Fruit fly (Drosophila melanogaster): ENCODE results near the gene CG32453.

CG32453 gene

dm6 chr3L:22665110-22665509 lies 31.9 kb upstream of the CG32453 start:
- 0 out of 3 replicates have a peak, but pooled peaks have one; percentile 27 for TF ChIP-seq CG3726 (GFP tag; IDR thresholded peaks at IDR 0.05)
- TF ChIP-seq CG4282 (GFP tag; optimal IDR thresholded peaks at IDR 0.05), result no peak
- TF ChIP-seq ind (GFP tag; optimal IDR thresholded peaks at IDR 0.05), result peak; percentile 41
- peak; percentile 31 for TF ChIP-seq CG16815 (GFP tag; optimal IDR thresholded peaks at IDR 0.05)
- peak; percentile 40 for TF ChIP-seq Blimp-1 (GFP tag; optimal IDR thresholded peaks at IDR 0.05)
- TF ChIP-seq Atf6 (GFP tag; IDR thresholded peaks at IDR 0.05), result peak; percentile 52; the same call in 1 of the 2 replicates
- TF ChIP-seq CG1603 (tag; optimal IDR thresholded peaks at IDR 0.05), result peak; percentile 62
- peak; percentile 17 for TF ChIP-seq Hsf (GFP tag; optimal IDR thresholded peaks at IDR 0.05)
- TF ChIP-seq vfl (GFP tag; optimal IDR thresholded peaks at IDR 0.05), result no peak
- peak; percentile 87 for TF ChIP-seq sens (GFP tag)
- peak; percentile 92 for TF ChIP-seq Ets65A (GFP tag)
- TF ChIP-seq usp (GFP tag; optimal IDR thresholded peaks at IDR 0.05), result no peak
- peak; percentile 37 for TF ChIP-seq CG4820 (GFP tag; optimal IDR thresholded peaks at IDR 0.05)
- peak in 1 of 2 experiments; percentile 4 for TF ChIP-seq chif (GFP tag; optimal IDR thresholded peaks at IDR 0.05)
- peak; percentile 39 for TF ChIP-seq nmo (GFP tag; optimal IDR thresholded peaks at IDR 0.05)
- 0 out of 2 replicates have a peak, but pooled peaks have one; percentile 32 for TF ChIP-seq vvl (GFP tag; IDR thresholded peaks at IDR 0.05)
- no peak for TF ChIP-seq fu2 (GFP tag; optimal IDR thresholded peaks at IDR 0.05)
- TF ChIP-seq nerfin-2 (GFP tag; IDR thresholded peaks at IDR 0.05; ENCODE audit: partially characterized antibody), result no peak
- peak; percentile 44 for TF ChIP-seq CG12769 (tag; optimal IDR thresholded peaks at IDR 0.05)
- TF ChIP-seq CG8765 (GFP tag; IDR thresholded peaks at IDR 0.05), result peak; percentile 24; the same call in 1 of the 2 replicates
- TF ChIP-seq sisA (GFP tag; IDR thresholded peaks at IDR 0.05), result peak; percentile 44; the same call in 1 of the 2 replicates
- TF ChIP-seq bsh (GFP tag; optimal IDR thresholded peaks at IDR 0.05), result peak in 1 of 2 experiments; percentile 57
- peak; percentile 22 for TF ChIP-seq CG8388 (GFP tag; optimal IDR thresholded peaks at IDR 0.05)
- TF ChIP-seq CG2120 (GFP tag; optimal IDR thresholded peaks at IDR 0.05), result no peak
- peak; percentile 21 for TF ChIP-seq tin (GFP tag; optimal IDR thresholded peaks at IDR 0.05)
- no peak for TF ChIP-seq klu (GFP tag; IDR thresholded peaks at IDR 0.05)
- no peak for TF ChIP-seq gsb-n (tag; optimal IDR thresholded peaks at IDR 0.05)
- peak; percentile 18; the same call in 1 of the 2 replicates for TF ChIP-seq CG6689 (GFP tag; IDR thresholded peaks at IDR 0.05)
- TF ChIP-seq CG10321 (GFP tag; IDR thresholded peaks at IDR 0.05), result no peak
- no peak for TF ChIP-seq da (GFP tag; optimal IDR thresholded peaks at IDR 0.05)
- TF ChIP-seq dmrt99B (tag; optimal IDR thresholded peaks at IDR 0.05), result peak; percentile 30
- 0 out of 2 replicates have a peak, but pooled peaks have one; percentile 21 for TF ChIP-seq CG31441 (GFP tag; IDR thresholded peaks at IDR 0.05)
- TF ChIP-seq sc (optimal IDR thresholded peaks at IDR 0.05), result no peak
- TF ChIP-seq sc (GFP tag; optimal IDR thresholded peaks at IDR 0.05), result peak; percentile 2
- TF ChIP-seq HLH4C (GFP tag; IDR thresholded peaks at IDR 0.05; ENCODE audit: partially characterized antibody), result no peak
- no peak for TF ChIP-seq rib (GFP tag; IDR thresholded peaks at IDR 0.05)
- 0 out of 2 replicates have a peak, but pooled peaks have one; percentile 13 for TF ChIP-seq esg (GFP tag; conservative IDR thresholded peaks at IDR 0.05)
- peak; percentile 7 for TF ChIP-seq CG12071 (GFP tag; optimal IDR thresholded peaks at IDR 0.05)
- peak; percentile 24 for TF ChIP-seq trem (tag; optimal IDR thresholded peaks at IDR 0.05)
- TF ChIP-seq twi (tag; optimal IDR thresholded peaks at IDR 0.05), result no peak
- TF ChIP-seq BtbVII (GFP tag; optimal IDR thresholded peaks at IDR 0.05), result no peak
- peak; percentile 61; the same call in 1 of the 3 replicates for TF ChIP-seq ci (GFP tag; IDR thresholded peaks at IDR 0.05)
- TF ChIP-seq H2.0 (GFP tag; IDR thresholded peaks at IDR 0.05), result 0 out of 2 replicates have a peak, but pooled peaks have one; percentile 9
- TF ChIP-seq CG13775 (GFP tag; optimal IDR thresholded peaks at IDR 0.05), result peak; percentile 3
- TF ChIP-seq Xbp1 (GFP tag; optimal IDR thresholded peaks at IDR 0.05), result peak; percentile 34
- TF ChIP-seq Oli (tag; optimal IDR thresholded peaks at IDR 0.05), result peak; percentile 50
- TF ChIP-seq org-1 (GFP tag; optimal IDR thresholded peaks at IDR 0.05), result peak; percentile 3
- TF ChIP-seq ssp (GFP tag; IDR thresholded peaks at IDR 0.05), result no peak
- TF ChIP-seq CG17186 (GFP tag; optimal IDR thresholded peaks at IDR 0.05), result no peak
- peak; percentile 53 for TF ChIP-seq CG11504 (tag; optimal IDR thresholded peaks at IDR 0.05)
- TF ChIP-seq ash1 (GFP tag; optimal IDR thresholded peaks at IDR 0.05), result no peak
